Worm (Caenorhabditis elegans) whole organism, L3 larva: ENCODE measurements around the gene sra-12.

ENCODE experiments used
- R02D3.7 ChIP-seq: fragments of 150-350 bp; optimal IDR thresholded peaks from 2 replicates; lab custom pipeline; 2014; ENCODE audit warnings: missing biosample characterization, missing genetic modification characterization
- ZK546.5 ChIP-seq: sonication (generic microtip); optimal IDR thresholded peaks from 2 replicates; lab custom pipeline; 2017; ENCODE audit warnings: missing biosample characterization, missing genetic modification characterization
- ama-1 ChIP-seq: fragments of 150-350 bp; optimal IDR thresholded peaks from 2 replicates; lab custom pipeline; 2018
- daf-12 ChIP-seq: fragments of 150-350 bp; optimal IDR thresholded peaks from 2 replicates; lab custom pipeline; 2014; ENCODE audit warnings: missing biosample characterization, missing genetic modification reagents, missing genetic modification characterization
- egl-27 ChIP-seq: sonication (generic microtip); optimal IDR thresholded peaks from 4 replicates; lab custom pipeline; 2017; ENCODE audit warnings: missing biosample characterization, missing genetic modification reagents, missing genetic modification characterization
- egl-5 ChIP-seq: fragments of 150-350 bp; optimal IDR thresholded peaks from 2 replicates; lab custom pipeline; 2017; ENCODE audit warnings: missing biosample characterization, missing genetic modification reagents, missing genetic modification characterization, inconsistent platforms
- elt-1 ChIP-seq: fragments of 150-350 bp; optimal IDR thresholded peaks from 2 replicates; lab custom pipeline; 2014; ENCODE audit warnings: missing biosample characterization, missing genetic modification characterization
- elt-2 ChIP-seq: sonication (generic microtip); optimal IDR thresholded peaks from 2 replicates; lab custom pipeline; 2016; ENCODE audit warnings: missing genetic modification reagents, mild to moderate bottlenecking, missing genetic modification characterization, missing compliant biosample characterization
- elt-3 ChIP-seq, 3 experiments: fragments of 150-350 bp in 1 of 3; sonication (generic microtip) in 2 of 3; optimal IDR thresholded peaks; 2 replicates in 2 of 3; 4 replicates in 1 of 3; lab custom pipeline; 2014 to 2017; ENCODE audit warnings: missing biosample characterization in 3 of 3, missing genetic modification characterization in 3 of 3
- eor-1 ChIP-seq, 2 experiments: fragments of 150-350 bp; optimal IDR thresholded peaks; 2 replicates each; lab custom pipeline; 2014 to 2018; ENCODE audit warnings: missing biosample characterization in 2 of 2, missing genetic modification characterization in 2 of 2
- fkh-10 ChIP-seq: sonication (generic microtip); optimal IDR thresholded peaks from 2 replicates; lab custom pipeline; 2017; ENCODE audit warnings: missing biosample characterization, missing genetic modification reagents, missing genetic modification characterization
- fkh-2 ChIP-seq: fragments of 150-350 bp; optimal IDR thresholded peaks from 2 replicates; lab custom pipeline; 2014; ENCODE audit warnings: missing biosample characterization, missing genetic modification reagents, missing genetic modification characterization
- jun-1 ChIP-seq: fragments of 150-350 bp; optimal IDR thresholded peaks from 2 replicates; lab custom pipeline; 2014; ENCODE audit warnings: missing biosample characterization, missing genetic modification reagents, missing genetic modification characterization
- lin-39 ChIP-seq: fragments of 150-350 bp; optimal IDR thresholded peaks from 2 replicates; lab custom pipeline; 2018; ENCODE audit warnings: missing biosample characterization, missing genetic modification reagents, missing genetic modification characterization
- mdl-1 ChIP-seq: fragments of 150-350 bp; optimal IDR thresholded peaks from 2 replicates; lab custom pipeline; 2014; ENCODE audit warnings: missing biosample characterization, missing genetic modification characterization
- mml-1 ChIP-seq: fragments of 150-350 bp; sonication (generic microtip); optimal IDR thresholded peaks from 3 replicates; lab custom pipeline; 2014; ENCODE audit warnings: missing biosample characterization, missing genetic modification characterization
- nfya-1 ChIP-seq: sonication (generic microtip); optimal IDR thresholded peaks from 2 replicates; lab custom pipeline; 2017; ENCODE audit warnings: missing genetic modification characterization, mild to moderate bottlenecking, missing compliant biosample characterization, antibody characterized with exemption, moderate library complexity; ENCODE audit not compliant: insufficient read depth
- nhr-11 ChIP-seq: fragments of 150-350 bp; optimal IDR thresholded peaks from 2 replicates; lab custom pipeline; 2014; ENCODE audit warnings: missing biosample characterization, missing genetic modification characterization
- nhr-12 ChIP-seq: fragments of 150-350 bp; optimal IDR thresholded peaks from 2 replicates; lab custom pipeline; 2014; ENCODE audit warnings: missing biosample characterization, missing genetic modification characterization
- nhr-23 ChIP-seq: fragments of 150-350 bp; optimal IDR thresholded peaks from 2 replicates; lab custom pipeline; 2014; ENCODE audit warnings: missing biosample characterization, missing genetic modification reagents, missing genetic modification characterization
- nhr-237 ChIP-seq: fragments of 150-350 bp; optimal IDR thresholded peaks from 2 replicates; lab custom pipeline; 2014; ENCODE audit warnings: missing biosample characterization, missing genetic modification characterization
- nhr-25 ChIP-seq: sonication (generic microtip); optimal IDR thresholded peaks from 2 replicates; lab custom pipeline; 2017; ENCODE audit warnings: missing biosample characterization, missing genetic modification characterization
- nhr-28 ChIP-seq: fragments of 150-350 bp; optimal IDR thresholded peaks from 2 replicates; lab custom pipeline; 2014; ENCODE audit warnings: missing biosample characterization, missing genetic modification characterization
- nhr-43 ChIP-seq: sonication (generic microtip); optimal IDR thresholded peaks from 2 replicates; lab custom pipeline; 2016; ENCODE audit warnings: mild to moderate bottlenecking, missing genetic modification characterization, missing compliant biosample characterization; ENCODE audit not compliant: poor library complexity, severe bottlenecking
- nhr-67 ChIP-seq: fragments of 150-350 bp; optimal IDR thresholded peaks from 2 replicates; lab custom pipeline; 2014; ENCODE audit warnings: missing biosample characterization, missing genetic modification characterization
- nhr-77 ChIP-seq: fragments of 150-350 bp; optimal IDR thresholded peaks from 2 replicates; lab custom pipeline; 2014; ENCODE audit warnings: missing biosample characterization, missing genetic modification characterization
- pqm-1 ChIP-seq: fragments of 150-350 bp; optimal IDR thresholded peaks from 2 replicates; lab custom pipeline; 2017; ENCODE audit warnings: missing biosample characterization, missing genetic modification characterization, inconsistent platforms
- sea-2 ChIP-seq: fragments of 150-350 bp; sonication (generic microtip); optimal IDR thresholded peaks from 4 replicates; lab custom pipeline; 2014; ENCODE audit warnings: missing biosample characterization, missing genetic modification reagents, missing genetic modification characterization
- tbx-2 ChIP-seq: sonication (generic microtip); optimal IDR thresholded peaks from 2 replicates; lab custom pipeline; 2016; ENCODE audit warnings: mild to moderate bottlenecking, missing genetic modification characterization, missing compliant biosample characterization
- unc-62 ChIP-seq: fragments of 150-350 bp; sonication (generic microtip); optimal IDR thresholded peaks from 4 replicates; lab custom pipeline; 2014; ENCODE audit warnings: missing biosample characterization, missing genetic modification reagents, missing genetic modification characterization
- zag-1 ChIP-seq: fragments of 150-350 bp; optimal IDR thresholded peaks from 2 replicates; lab custom pipeline; 2014; ENCODE audit warnings: missing biosample characterization, missing genetic modification characterization
- ztf-11 ChIP-seq: fragments of 150-350 bp; optimal IDR thresholded peaks from 2 replicates; lab custom pipeline; 2014; ENCODE audit warnings: missing biosample characterization, missing genetic modification characterization
- ztf-4 ChIP-seq: fragments of 150-350 bp; optimal IDR thresholded peaks from 2 replicates; lab custom pipeline; 2014; ENCODE audit warnings: missing biosample characterization, missing genetic modification characterization

Gene sra-12

ce11 chrII:10888979-10889378, 15.3 kb downstream of the sra-12 start, which contains the start of gene ptr-8:
Gene ptr-8 (plus strand): TSS chrII:10889279.
- no peak for TF ChIP-seq eor-1 (tag; optimal IDR thresholded peaks at IDR 0.05; lab: Kevin White, UChicago)
- TF ChIP-seq nhr-43 (tag; lab: Kevin White, UChicago) = no peak

ce11 chrII:10887097-10887496, 17.2 kb downstream of the sra-12 start:
- peak; percentile 75 for TF ChIP-seq nhr-23 (tag; lab: Kevin White, UChicago)
- no peak for TF ChIP-seq nhr-77 (tag; lab: Kevin White, UChicago)
- peak; percentile 16 for TF ChIP-seq egl-5
- TF ChIP-seq R02D3.7 (tag; lab: Kevin White, UChicago) = no peak
- peak; percentile 69 for TF ChIP-seq nhr-25 (tag; lab: Kevin White, UChicago)

DNA sequence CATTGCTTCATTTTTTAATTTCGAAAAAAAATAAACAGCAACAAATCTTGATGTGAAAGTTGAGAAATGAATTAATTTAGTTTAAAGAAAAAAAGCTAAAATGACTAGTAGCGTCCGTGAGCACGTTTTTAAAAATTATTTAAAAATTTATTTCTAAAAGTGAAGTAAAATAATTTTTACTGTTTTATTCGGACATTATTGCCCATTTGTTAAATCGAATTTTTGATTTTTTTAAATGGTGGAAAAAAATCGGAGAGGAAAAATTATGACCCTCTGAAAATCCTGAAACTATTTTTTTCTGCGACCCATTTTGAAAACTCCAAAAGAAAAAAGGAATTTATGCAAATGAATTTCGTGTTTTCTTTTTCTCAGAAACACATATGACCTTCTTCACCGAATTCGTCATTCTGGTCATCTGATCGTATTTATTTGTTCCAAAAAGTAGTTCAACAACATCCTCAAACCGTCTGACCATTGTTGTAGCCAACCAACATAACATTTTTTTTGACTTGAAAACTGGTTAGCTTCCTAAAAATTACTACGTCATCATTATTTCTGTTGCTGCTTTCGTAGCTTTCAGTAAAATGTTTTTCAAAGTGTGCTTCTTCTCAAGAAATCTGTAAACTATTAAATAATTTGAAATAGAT, 18.3 kb downstream of the sra-12 start, which contains the start of gene F44F4.3:
Gene F44F4.3, minus strand, starts transcription at position 51 of the 647 bp plus-strand sequence.
- TF ChIP-seq ztf-4 (tag; lab: Kevin White, UChicago) (no peak), nhr-23 (tag; lab: Kevin White, UChicago) (peak; percentile 68)
- TF ChIP-seq, all 47 proteins: peak for 1

DNA sequence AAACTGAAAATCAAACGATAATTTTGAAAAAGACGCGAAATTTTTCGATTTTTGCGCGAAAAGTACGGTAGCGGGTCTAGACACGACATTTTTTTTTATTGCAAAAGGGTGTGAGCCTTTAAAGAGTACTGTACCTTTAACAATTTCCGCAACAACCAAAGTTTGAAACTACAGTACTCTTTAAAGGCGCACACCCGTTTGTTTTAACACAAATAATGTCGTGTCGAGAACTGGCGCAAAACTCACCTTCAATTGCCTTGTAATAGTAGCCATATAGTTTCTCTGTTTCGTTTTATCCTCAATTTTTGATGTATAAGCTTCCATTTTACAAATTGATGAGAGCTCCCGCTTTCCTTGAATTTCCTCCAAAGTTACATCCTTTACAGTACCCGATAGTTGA, 19.0 kb downstream of the sra-12 start:
- TF ChIP-seq nhr-67 (tag; lab: Kevin White, UChicago) (no peak), fkh-2 (tag; lab: Kevin White, UChicago) (no peak), pqm-1 (no peak), elt-2 (tag; lab: Kevin White, UChicago) (no peak), zag-1 (tag; lab: Kevin White, UChicago) (no peak), tbx-2 (tag; lab: Kevin White, UChicago) (no peak), ama-1 (lab: Kevin White, UChicago) (no peak), eor-1 (tag; optimal IDR thresholded peaks at IDR 0.05; lab: Kevin White, UChicago) (no peak), jun-1 (tag; lab: Kevin White, UChicago) (no peak)

DNA sequence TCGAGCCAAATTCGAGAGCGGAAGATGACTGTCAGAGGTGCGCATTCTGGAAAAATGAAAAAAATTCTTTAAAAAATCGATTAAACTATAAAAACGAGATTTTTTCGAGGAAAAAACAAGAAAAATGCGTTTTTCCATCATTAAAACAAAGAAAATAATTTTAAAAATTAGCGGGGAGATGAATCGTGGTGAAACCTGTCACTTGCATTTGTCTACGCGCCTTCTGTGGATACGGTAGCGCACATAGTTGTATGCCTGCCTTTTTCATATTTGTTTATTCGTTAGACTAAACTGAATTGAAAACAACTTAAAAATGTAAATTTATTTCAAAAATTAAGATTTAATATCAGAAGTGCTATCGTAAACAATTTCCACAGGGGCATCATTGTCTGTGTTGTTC, 19.9 kb downstream of the sra-12 start, which contains the start of gene egg-3:
Gene egg-3, minus strand, starts transcription at position 46 of the 400 bp plus-strand sequence.
- TF ChIP-seq nhr-25 (tag; lab: Kevin White, UChicago) (no peak), elt-2 (tag; lab: Kevin White, UChicago) (no peak), sea-2 (GFP tag; lab: Kevin White, UChicago) (no peak)

- no peak for TF ChIP-seq R02D3.7 (tag; lab: Kevin White, UChicago)
- TF ChIP-seq nfya-1 (tag; lab: Kevin White, UChicago) = no peak
- no peak for TF ChIP-seq ztf-11 (tag; lab: Kevin White, UChicago)
Measured at ce11 chrII:10880625-10881024, 23.7 kb downstream of the sra-12 start, which contains the start of gene lurp-1. Gene lurp-1 (plus strand): TSS chrII:10880925.

ce11 chrII:10873631-10874030, 30.6 kb downstream of the sra-12 start, which contains the start of gene orc-2:
Gene orc-2 (plus strand): TSS chrII:10873931.
- TF ChIP-seq jun-1 (tag; lab: Kevin White, UChicago) (no peak), nhr-28 (tag; lab: Kevin White, UChicago) (no peak), nhr-237 (no peak), nhr-12 (tag; lab: Kevin White, UChicago) (no peak), nhr-77 (tag; lab: Kevin White, UChicago) (no peak), nhr-67 (tag; lab: Kevin White, UChicago) (no peak), mdl-1 (tag; lab: Kevin White, UChicago) (no peak)
- TF ChIP-seq, all 47 proteins: peak for 0

DNA sequence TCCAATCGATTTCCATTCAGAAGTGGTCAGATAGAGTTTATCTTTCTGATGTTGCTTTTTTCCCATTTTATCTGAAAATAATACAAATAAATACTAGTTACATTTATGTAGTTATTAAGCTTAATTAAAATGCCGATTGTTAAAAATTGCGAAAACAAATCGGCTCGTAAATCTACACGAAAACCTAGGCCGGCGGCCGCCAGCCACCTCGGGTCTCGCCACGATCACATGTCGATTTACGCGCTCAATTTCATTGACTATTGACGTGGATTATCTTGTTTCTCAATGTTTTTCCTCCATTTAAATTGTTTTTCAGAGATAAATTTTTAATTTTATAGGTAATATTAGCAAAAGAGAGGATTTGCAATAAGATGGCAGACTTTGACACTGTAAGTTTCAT, 31.7 kb downstream of the sra-12 start, which contains the start of the genes cyn-4 and copz-1:
Gene cyn-4, minus strand, starts transcription at position 71 of the 400 bp plus-strand sequence.
Gene copz-1, plus strand, starts transcription at position 339 of the 400 bp plus-strand sequence.
- TF ChIP-seq eor-1 (tag; optimal IDR thresholded peaks at IDR 0.05; lab: Kevin White, UChicago) = no peak
- TF ChIP-seq egl-27 (tag; lab: Kevin White, UChicago) = no peak
- TF ChIP-seq sea-2 (GFP tag; lab: Kevin White, UChicago) = no peak
- TF ChIP-seq nhr-25 (tag; lab: Kevin White, UChicago) = peak; percentile 82
- TF ChIP-seq ZK546.5 (tag; lab: Kevin White, UChicago) = no peak
- TF ChIP-seq nhr-77 (tag; lab: Kevin White, UChicago) = no peak
- peak; percentile 90 for TF ChIP-seq nfya-1 (tag; lab: Kevin White, UChicago)
- TF ChIP-seq fkh-10 (GFP tag; lab: Kevin White, UChicago) = peak; percentile 31
- TF ChIP-seq lin-39 (tag; lab: Kevin White, UChicago) = peak; percentile 80
- no peak for TF ChIP-seq nhr-67 (tag; lab: Kevin White, UChicago)
- TF ChIP-seq egl-5 = peak; percentile 62
- peak; percentile 83 for TF ChIP-seq nhr-23 (tag; lab: Kevin White, UChicago)
- no peak for TF ChIP-seq elt-3 (tag; optimal IDR thresholded peaks at IDR 0.05; lab: Kevin White, UChicago)
- peak; percentile 75 for TF ChIP-seq nhr-43 (tag; lab: Kevin White, UChicago)
- no peak for TF ChIP-seq mml-1 (tag; lab: Kevin White, UChicago)
- TF ChIP-seq nhr-11 (tag; lab: Kevin White, UChicago) = no peak
- TF ChIP-seq nhr-12 (tag; lab: Kevin White, UChicago) = no peak
- TF ChIP-seq nhr-28 (tag; lab: Kevin White, UChicago) = no peak
- peak; percentile 29 for TF ChIP-seq elt-2 (tag; lab: Kevin White, UChicago)
- TF ChIP-seq ama-1 (lab: Kevin White, UChicago) = no peak
- TF ChIP-seq fkh-2 (tag; lab: Kevin White, UChicago) = no peak
- no peak for TF ChIP-seq unc-62 (GFP tag; lab: Kevin White, UChicago)
- TF ChIP-seq elt-1 (tag; lab: Kevin White, UChicago) = peak; percentile 30
- TF ChIP-seq daf-12 (tag; lab: Kevin White, UChicago) = no peak
